Fruit fly (Drosophila melanogaster) whole organism, embryonic: Measurements from ENCODE around the gene rtv.

Source experiments
- CG11695 ChIP-seq: fragments of 200-800 bp; sonication (Bioruptor generic); IDR thresholded peaks from 3 replicates; pipeline ENCODE4 v1.3.6; 2022; ENCODE audit warnings: missing biosample characterization, missing genetic modification characterization
- CG13123 ChIP-seq: fragments of 200-800 bp; sonication (Bioruptor generic); optimal IDR thresholded peaks from 2 replicates; lab custom pipeline; 2016; ENCODE audit warnings: missing biosample characterization, missing genetic modification characterization
- CG13894 ChIP-seq: fragments of 200-800 bp; sonication (Bioruptor generic); optimal IDR thresholded peaks from 3 replicates; lab custom pipeline; 2018; ENCODE audit warnings: missing biosample characterization, mild to moderate bottlenecking, missing genetic modification characterization, moderate library complexity
- CG15073 ChIP-seq: fragments of 200-800 bp; sonication (Bioruptor generic); optimal IDR thresholded peaks from 2 replicates; lab custom pipeline; 2016; ENCODE audit warnings: missing biosample characterization, missing genetic modification characterization
- CG15696 ChIP-seq: fragments of 200-800 bp; sonication (Bioruptor generic); optimal IDR thresholded peaks from 2 replicates; lab custom pipeline; 2019; ENCODE audit warnings: missing biosample characterization, mild to moderate bottlenecking, missing genetic modification characterization, moderate library complexity
- CG30403 ChIP-seq: fragments of 200-800 bp; sonication (Bioruptor generic); optimal IDR thresholded peaks from 3 replicates; lab custom pipeline; 2016; ENCODE audit warnings: missing biosample characterization, missing genetic modification characterization
- CG30431 ChIP-seq: fragments of 200-800 bp; sonication (Bioruptor generic); optimal IDR thresholded peaks from 2 replicates; lab custom pipeline; 2017; ENCODE audit warnings: missing biosample characterization, missing genetic modification characterization
- CG4328 ChIP-seq: fragments of 200-800 bp; sonication (Bioruptor generic); optimal IDR thresholded peaks from 3 replicates; lab custom pipeline; 2017; ENCODE audit warnings: missing biosample characterization, missing genetic modification reagents, missing genetic modification characterization
- CG6654 ChIP-seq: fragments of 200-800 bp; sonication (Bioruptor generic); optimal IDR thresholded peaks from 2 replicates; lab custom pipeline; 2017; ENCODE audit warnings: missing biosample characterization, mild to moderate bottlenecking, missing genetic modification characterization
- CG6689 ChIP-seq: fragments of 200-800 bp; sonication (Bioruptor generic); IDR thresholded peaks from 2 replicates; pipeline ENCODE4 v1.3.6; 2022; ENCODE audit warnings: missing biosample characterization, missing genetic modification characterization
- CG9817 ChIP-seq: fragments of 200-800 bp; sonication (Bioruptor generic); optimal IDR thresholded peaks from 2 replicates; lab custom pipeline; 2018; ENCODE audit warnings: missing biosample characterization, mild to moderate bottlenecking, missing genetic modification characterization, moderate library complexity
- CoRest ChIP-seq: fragments of 200-800 bp; sonication (Bioruptor generic); optimal IDR thresholded peaks from 3 replicates; lab custom pipeline; 2018; ENCODE audit warnings: missing biosample characterization, mild to moderate bottlenecking, missing genetic modification characterization, moderate library complexity
- Dip2 ChIP-seq: fragments of 200-800 bp; sonication (Bioruptor generic); IDR thresholded peaks from 2 replicates; pipeline ENCODE4 v1.3.6; 2022; ENCODE audit warnings: missing biosample characterization, missing genetic modification characterization
- Ets97D ChIP-seq: fragments of 200-800 bp; sonication (Bioruptor generic); optimal IDR thresholded peaks from 3 replicates; lab custom pipeline; 2016; ENCODE audit warnings: missing biosample characterization, missing genetic modification characterization
- Fer1 ChIP-seq: fragments of 200-800 bp; sonication (Bioruptor generic); optimal IDR thresholded peaks from 2 replicates; lab custom pipeline; 2017; ENCODE audit warnings: missing biosample characterization, mild to moderate bottlenecking, missing genetic modification characterization
- HLH54F ChIP-seq: fragments of 200-800 bp; sonication (Bioruptor generic); optimal IDR thresholded peaks from 3 replicates; lab custom pipeline; 2016; ENCODE audit warnings: missing biosample characterization, missing genetic modification characterization
- Hand ChIP-seq: fragments of 200-800 bp; sonication (Bioruptor generic); optimal IDR thresholded peaks from 2 replicates; lab custom pipeline; 2017; ENCODE audit warnings: mild to moderate bottlenecking, missing biosample characterization, missing genetic modification reagents, missing genetic modification characterization
- Hmx ChIP-seq: fragments of 200-800 bp; sonication (Bioruptor generic); optimal IDR thresholded peaks from 2 replicates; lab custom pipeline; 2016; ENCODE audit warnings: missing biosample characterization, missing genetic modification characterization
- Hr51 ChIP-seq, 2 experiments: fragments of 200-800 bp; sonication (Bioruptor generic); optimal IDR thresholded peaks; 2 replicates in 1 of 2; 3 replicates in 1 of 2; lab custom pipeline; 2016 to 2018; ENCODE audit warnings: missing biosample characterization in 2 of 2, missing genetic modification characterization in 2 of 2, mild to moderate bottlenecking in 1 of 2, moderate library complexity in 1 of 2
- MBD-R2 ChIP-seq: fragments of 200-800 bp; sonication (Bioruptor generic); IDR thresholded peaks from 2 replicates; pipeline ENCODE4 v1.3.6; 2022; ENCODE audit warnings: missing biosample characterization, missing genetic modification characterization
- Pdp1 ChIP-seq, 2 experiments: fragments of 200-800 bp; sonication (Bioruptor generic); optimal IDR thresholded peaks; 3 replicates each; lab custom pipeline; 2016; ENCODE audit warnings: missing biosample characterization in 2 of 2, missing genetic modification characterization in 2 of 2, mild to moderate bottlenecking in 1 of 2, moderate library complexity in 1 of 2
- Ravus ChIP-seq: fragments of 200-800 bp; sonication (Bioruptor generic); IDR thresholded peaks from 2 replicates; pipeline ENCODE4 v1.3.6; 2022; ENCODE audit warnings: missing biosample characterization, missing genetic modification characterization
- Sox100B ChIP-seq: fragments of 200-800 bp; sonication (Bioruptor generic); optimal IDR thresholded peaks from 3 replicates; lab custom pipeline; 2018; ENCODE audit warnings: missing biosample characterization, mild to moderate bottlenecking, missing genetic modification characterization
- Vsx1 ChIP-seq: fragments of 200-800 bp; sonication (Bioruptor generic); optimal IDR thresholded peaks from 2 replicates; lab custom pipeline; 2017; ENCODE audit warnings: missing biosample characterization, mild to moderate bottlenecking, missing genetic modification characterization, missing genetic modification reagents
- aop ChIP-seq: fragments of 200-800 bp; sonication (Bioruptor generic); IDR thresholded peaks from 2 replicates; pipeline ENCODE4 v1.3.6; 2022; ENCODE audit warnings: missing biosample characterization, missing genetic modification characterization
- ara ChIP-seq: fragments of 200-800 bp; sonication (Bioruptor generic); IDR thresholded peaks from 2 replicates; pipeline ENCODE4 v1.3.6; 2022; ENCODE audit warnings: missing biosample characterization, missing genetic modification characterization
- cas ChIP-seq: fragments of 200-800 bp; sonication (Bioruptor generic); IDR thresholded peaks from 2 replicates; pipeline ENCODE4 v1.3.6; 2022; ENCODE audit warnings: missing biosample characterization, missing genetic modification characterization
- cg ChIP-seq: fragments of 200-800 bp; sonication (Bioruptor generic); optimal IDR thresholded peaks from 3 replicates; lab custom pipeline; 2019; ENCODE audit warnings: missing biosample characterization, mild to moderate bottlenecking, missing genetic modification characterization, moderate library complexity
- crol ChIP-seq: fragments of 200-800 bp; sonication (Bioruptor generic); IDR thresholded peaks from 2 replicates; pipeline ENCODE4 v1.3.6; 2022; ENCODE audit warnings: missing biosample characterization, missing genetic modification characterization
- dmrt11E ChIP-seq: fragments of 200-800 bp; sonication (Bioruptor generic); optimal IDR thresholded peaks from 3 replicates; lab custom pipeline; 2018; ENCODE audit warnings: missing biosample characterization, mild to moderate bottlenecking, missing genetic modification characterization, moderate library complexity
- eve ChIP-seq, 2 experiments: fragments of >200 bp; optimal IDR thresholded peaks; 2 replicates each; lab custom pipeline; 2017; ENCODE audit warnings: missing biosample characterization in 2 of 2, missing genetic modification characterization in 2 of 2
- exex ChIP-seq: fragments of 200-800 bp; sonication (Bioruptor generic); optimal IDR thresholded peaks from 4 replicates; lab custom pipeline; 2018; ENCODE audit warnings: missing biosample characterization, mild to moderate bottlenecking, missing genetic modification characterization, moderate library complexity
- fd3F ChIP-seq: fragments of 200-800 bp; sonication (Bioruptor generic); optimal IDR thresholded peaks from 2 replicates; lab custom pipeline; 2018; ENCODE audit warnings: missing biosample characterization, mild to moderate bottlenecking, missing genetic modification characterization, moderate library complexity
- gem ChIP-seq: fragments of 200-800 bp; sonication (Bioruptor generic); optimal IDR thresholded peaks from 2 replicates; lab custom pipeline; 2019; ENCODE audit warnings: missing biosample characterization, mild to moderate bottlenecking, missing genetic modification characterization, moderate library complexity
- kah ChIP-seq: fragments of 200-800 bp; sonication (Bioruptor generic); optimal IDR thresholded peaks from 2 replicates; lab custom pipeline; 2018; ENCODE audit warnings: missing biosample characterization, mild to moderate bottlenecking, missing genetic modification characterization
- kay ChIP-seq: fragments of 200-800 bp; sonication (Bioruptor generic); optimal IDR thresholded peaks from 2 replicates; lab custom pipeline; 2016; ENCODE audit warnings: missing biosample characterization, missing genetic modification characterization
- kni ChIP-seq: fragments of 200-800 bp; sonication (Bioruptor generic); optimal IDR thresholded peaks from 3 replicates; lab custom pipeline; 2017; ENCODE audit warnings: mild to moderate bottlenecking, missing biosample characterization, missing genetic modification reagents, missing genetic modification characterization
- mld ChIP-seq: fragments of 200-800 bp; sonication (Bioruptor generic); IDR thresholded peaks from 3 replicates; pipeline ENCODE4 v1.3.6; 2022; ENCODE audit warnings: missing biosample characterization, missing genetic modification characterization; ENCODE audit not compliant: partially characterized antibody
- nom ChIP-seq: fragments of 200-800 bp; sonication (Bioruptor generic); optimal IDR thresholded peaks from 2 replicates; lab custom pipeline; 2017; ENCODE audit warnings: missing biosample characterization, missing genetic modification characterization, mild to moderate bottlenecking, moderate library complexity, missing genetic modification reagents
- oc ChIP-seq: fragments of 200-800 bp; sonication (Bioruptor generic); optimal IDR thresholded peaks from 2 replicates; lab custom pipeline; 2018; ENCODE audit warnings: missing biosample characterization, mild to moderate bottlenecking, missing genetic modification characterization, moderate library complexity
- odd ChIP-seq: fragments of 200-800 bp; sonication (Bioruptor generic); optimal IDR thresholded peaks from 2 replicates; lab custom pipeline; 2017; ENCODE audit warnings: missing biosample characterization, mild to moderate bottlenecking, missing genetic modification characterization
- pb ChIP-seq: fragments of 200-800 bp; sonication (Bioruptor generic); optimal IDR thresholded peaks from 3 replicates; lab custom pipeline; 2016; ENCODE audit warnings: missing biosample characterization, missing genetic modification characterization
- phol ChIP-seq: fragments of 200-800 bp; sonication (Bioruptor generic); optimal IDR thresholded peaks from 3 replicates; lab custom pipeline; 2018; ENCODE audit warnings: missing biosample characterization, mild to moderate bottlenecking, missing genetic modification characterization, moderate library complexity
- pnt ChIP-seq: fragments of 200-800 bp; sonication (Bioruptor generic); optimal IDR thresholded peaks from 3 replicates; lab custom pipeline; 2016; ENCODE audit warnings: missing biosample characterization, missing genetic modification characterization
- rib ChIP-seq: fragments of 200-800 bp; sonication (Bioruptor generic); IDR thresholded peaks from 2 replicates; pipeline ENCODE4 v1.3.6; 2022; ENCODE audit warnings: missing biosample characterization, missing genetic modification characterization
- row ChIP-seq: fragments of 200-800 bp; sonication (Bioruptor generic); IDR thresholded peaks from 3 replicates; pipeline ENCODE4 v1.3.6; 2022; ENCODE audit warnings: missing biosample characterization, missing genetic modification characterization
- salm ChIP-seq: fragments of 200-800 bp; sonication (Bioruptor generic); optimal IDR thresholded peaks from 2 replicates; lab custom pipeline; 2018; ENCODE audit warnings: missing biosample characterization, mild to moderate bottlenecking, missing genetic modification characterization
- sim ChIP-seq: fragments of 200-800 bp; sonication (Bioruptor generic); IDR thresholded peaks from 2 replicates; pipeline ENCODE4 v1.3.6; 2022; ENCODE audit warnings: missing biosample characterization, missing genetic modification characterization
- sima ChIP-seq: fragments of 200-800 bp; sonication (Bioruptor generic); optimal IDR thresholded peaks from 2 replicates; lab custom pipeline; 2016; ENCODE audit warnings: missing biosample characterization, missing genetic modification characterization
- zfh2 ChIP-seq: fragments of 200-800 bp; sonication (Bioruptor generic); optimal IDR thresholded peaks from 2 replicates; lab custom pipeline; 2016; ENCODE audit warnings: missing biosample characterization, missing genetic modification characterization

The rtv gene

dm6 chrX:11153826-11154510 is at the start of gene rtv, which contains the start of gene Dlic (continued):
- no peak for TF ChIP-seq sima
- TF ChIP-seq rib: no peak
- TF ChIP-seq crol (GFP tag; lab: Robert Waterston, UW): peak; percentile 64
- TF ChIP-seq CG6689 (GFP tag; lab: Robert Waterston, UW): no peak
- TF ChIP-seq pnt (GFP tag; lab: Kevin White, UChicago): peak; percentile 15
- TF ChIP-seq pb (GFP tag; lab: Kevin White, UChicago): no peak
- TF ChIP-seq MBD-R2: no peak
- TF ChIP-seq CG6654: no peak
- TF ChIP-seq Ravus (GFP tag; lab: Robert Waterston, UW): no peak
- no peak for TF ChIP-seq dmrt11E (tag; lab: Kevin White, UChicago)
- TF ChIP-seq CG30403 (GFP tag; lab: Kevin White, UChicago): peak; percentile 54
- no peak for TF ChIP-seq kah
- peak; percentile 51 for TF ChIP-seq CoRest (tag; lab: Kevin White, UChicago)
- TF ChIP-seq zfh2 (GFP tag; lab: Kevin White, UChicago): no peak
- TF ChIP-seq kni: no peak
- TF ChIP-seq CG13123 (GFP tag; lab: Kevin White, UChicago): no peak
- TF ChIP-seq Hr51 (GFP tag; optimal IDR thresholded peaks at IDR 0.05; lab: Kevin White, UChicago): no peak
- no peak for TF ChIP-seq odd
- no peak for TF ChIP-seq oc
- no peak for TF ChIP-seq cg (GFP tag; lab: Kevin White, UChicago)
- TF ChIP-seq gem (tag; lab: Kevin White, UChicago): peak; percentile 20
- peak; percentile 21 for TF ChIP-seq CG9817 (tag; lab: Kevin White, UChicago)
- no peak for TF ChIP-seq ara (GFP tag; lab: Robert Waterston, UW)
- TF ChIP-seq Ets97D (GFP tag; lab: Kevin White, UChicago): peak; percentile 51
- no peak for TF ChIP-seq cas (GFP tag; lab: Robert Waterston, UW)
- no peak for TF ChIP-seq Dip2 (GFP tag; lab: Robert Waterston, UW)
- TF ChIP-seq aop (GFP tag; lab: Robert Waterston, UW): no peak
- TF ChIP-seq nom (GFP tag; lab: Kevin White, UChicago): no peak
- no peak for TF ChIP-seq HLH54F (GFP tag; lab: Kevin White, UChicago)
- TF ChIP-seq Pdp1 (GFP tag; optimal IDR thresholded peaks at IDR 0.05; lab: Kevin White, UChicago): peak; percentile 13 to 95
- no peak for TF ChIP-seq eve (GFP tag; optimal IDR thresholded peaks at IDR 0.05; lab: Kevin White, UChicago)
- TF ChIP-seq sim (GFP tag; lab: Robert Waterston, UW): no peak
- TF ChIP-seq Hmx (GFP tag; lab: Kevin White, UChicago): no peak
- TF ChIP-seq CG13894 (tag; lab: Kevin White, UChicago): peak; percentile 53
- TF ChIP-seq fd3F (GFP tag; lab: Kevin White, UChicago): no peak
- no peak for TF ChIP-seq Vsx1 (GFP tag; lab: Kevin White, UChicago)
- TF ChIP-seq Sox100B (GFP tag; lab: Kevin White, UChicago): no peak
- peak; percentile 28 for TF ChIP-seq phol (tag; lab: Kevin White, UChicago)
- TF ChIP-seq CG11695 (GFP tag; lab: Robert Waterston, UW): no peak
- no peak for TF ChIP-seq Fer1 (GFP tag; lab: Kevin White, UChicago)
- TF ChIP-seq exex (tag; lab: Kevin White, UChicago): peak; percentile 20
- TF ChIP-seq CG15073 (GFP tag; lab: Kevin White, UChicago): no peak
- no peak for TF ChIP-seq Hand
- TF ChIP-seq CG4328 (GFP tag; lab: Kevin White, UChicago): no peak
- TF ChIP-seq row (GFP tag; lab: Robert Waterston, UW): peak; percentile 46
- TF ChIP-seq CG30431 (GFP tag; lab: Kevin White, UChicago): no peak
- TF ChIP-seq salm (tag; lab: Kevin White, UChicago): no peak
- TF ChIP-seq kay (GFP tag; lab: Kevin White, UChicago): no peak
- peak; percentile 21 for TF ChIP-seq CG15696
- TF ChIP-seq mld: no peak
